Fruit fly (Drosophila melanogaster) whole organism, embryonic: ENCODE measurements around the gene CG17300.
A peak's percentile ranks its signal among the peaks of the same experiment; 100 is the strongest.

ENCODE experiments used
- Asciz ChIP-seq: fragments of 200-800 bp; sonication (Bioruptor generic); optimal IDR thresholded peaks from 2 replicates; lab custom pipeline; 2017; ENCODE audit warnings: missing biosample characterization, mild to moderate bottlenecking, missing genetic modification characterization, missing genetic modification reagents
- B-H1 ChIP-seq: fragments of 200-800 bp; sonication (Bioruptor generic); IDR thresholded peaks from 3 replicates; pipeline ENCODE4 v1.3.6; 2022; ENCODE audit warnings: missing biosample characterization, missing genetic modification characterization
- Bdp1 ChIP-seq: fragments of 200-800 bp; sonication (Bioruptor generic); optimal IDR thresholded peaks from 3 replicates; lab custom pipeline; 2016; ENCODE audit warnings: missing biosample characterization, missing genetic modification characterization
- Blimp-1 ChIP-seq: fragments of 200-800 bp; sonication (Bioruptor generic); optimal IDR thresholded peaks from 3 replicates; lab custom pipeline; 2018; ENCODE audit warnings: missing biosample characterization, missing genetic modification characterization, mild to moderate bottlenecking, moderate library complexity, missing genetic modification reagents
- CG12299 ChIP-seq: fragments of 200-800 bp; sonication (Bioruptor generic); optimal IDR thresholded peaks from 2 replicates; lab custom pipeline; 2018; ENCODE audit warnings: missing biosample characterization, mild to moderate bottlenecking, missing genetic modification characterization
- CG12769 ChIP-seq: fragments of 200-800 bp; sonication (Bioruptor generic); optimal IDR thresholded peaks from 2 replicates; lab custom pipeline; 2019; ENCODE audit warnings: missing biosample characterization, mild to moderate bottlenecking, missing genetic modification characterization, moderate library complexity
- CG13296 ChIP-seq: fragments of 200-800 bp; sonication (Bioruptor generic); optimal IDR thresholded peaks from 3 replicates; lab custom pipeline; 2018; ENCODE audit warnings: missing biosample characterization, mild to moderate bottlenecking, missing genetic modification characterization
- CG14965 ChIP-seq: fragments of 200-800 bp; sonication (Bioruptor generic); optimal IDR thresholded peaks from 2 replicates; lab custom pipeline; 2016; ENCODE audit warnings: missing biosample characterization, missing genetic modification characterization, borderline replicate concordance
- CG1529 ChIP-seq: fragments of 200-800 bp; sonication (Bioruptor generic); optimal IDR thresholded peaks from 3 replicates; lab custom pipeline; 2018; ENCODE audit warnings: missing biosample characterization, missing genetic modification characterization
- CG17186 ChIP-seq: fragments of 200-800 bp; sonication (Bioruptor generic); optimal IDR thresholded peaks from 3 replicates; lab custom pipeline; 2017; ENCODE audit warnings: missing biosample characterization, missing genetic modification reagents, missing genetic modification characterization
- CG18619 ChIP-seq: fragments of 200-800 bp; sonication (Bioruptor generic); optimal IDR thresholded peaks from 3 replicates; lab custom pipeline; 2017; ENCODE audit warnings: missing biosample characterization, mild to moderate bottlenecking, missing genetic modification characterization
- CG2875 ChIP-seq: fragments of 200-800 bp; sonication (Bioruptor generic); optimal IDR thresholded peaks from 2 replicates; lab custom pipeline; 2017; ENCODE audit warnings: missing biosample characterization, mild to moderate bottlenecking, missing genetic modification characterization, missing genetic modification reagents
- CG3838 ChIP-seq: fragments of 200-800 bp; sonication (Bioruptor generic); optimal IDR thresholded peaks from 3 replicates; lab custom pipeline; 2016; ENCODE audit warnings: missing biosample characterization, missing genetic modification characterization
- CG42726 ChIP-seq: fragments of 200-800 bp; sonication (Bioruptor generic); IDR thresholded peaks from 2 replicates; pipeline ENCODE4 v1.3.6; 2022; ENCODE audit warnings: missing biosample characterization, missing genetic modification characterization; ENCODE audit not compliant: partially characterized antibody
- CG4424 ChIP-seq: fragments of 200-800 bp; sonication (Bioruptor generic); optimal IDR thresholded peaks from 3 replicates; lab custom pipeline; 2016; ENCODE audit warnings: missing biosample characterization, missing genetic modification characterization
- CG6272 ChIP-seq: fragments of 200-800 bp; sonication (Bioruptor generic); IDR thresholded peaks from 2 replicates; pipeline ENCODE4 v1.3.6; 2022; ENCODE audit warnings: missing biosample characterization, missing genetic modification characterization
- CG8089 ChIP-seq: fragments of 200-800 bp; sonication (Bioruptor generic); optimal IDR thresholded peaks from 3 replicates; lab custom pipeline; 2016; ENCODE audit warnings: missing biosample characterization, missing genetic modification characterization
- CG8944 ChIP-seq: fragments of 200-800 bp; sonication (Bioruptor generic); optimal IDR thresholded peaks from 3 replicates; lab custom pipeline; 2016; ENCODE audit warnings: missing biosample characterization, missing genetic modification characterization
- Chrac-16 ChIP-seq: fragments of 200-800 bp; sonication (Bioruptor generic); optimal IDR thresholded peaks from 3 replicates; lab custom pipeline; 2016; ENCODE audit warnings: missing biosample characterization, missing genetic modification characterization
- Dfd ChIP-seq, 2 experiments: fragments of >200 bp; optimal IDR thresholded peaks; 2 replicates each; lab custom pipeline; 2017; ENCODE audit warnings: missing biosample characterization in 2 of 2, missing genetic modification characterization in 2 of 2
- E2f1 ChIP-seq: fragments of 200-800 bp; sonication (Bioruptor generic); IDR thresholded peaks from 2 replicates; pipeline ENCODE4 v1.3.6; 2022; ENCODE audit warnings: missing biosample characterization, missing genetic modification characterization
- Hand ChIP-seq: fragments of 200-800 bp; sonication (Bioruptor generic); optimal IDR thresholded peaks from 2 replicates; lab custom pipeline; 2017; ENCODE audit warnings: mild to moderate bottlenecking, missing biosample characterization, missing genetic modification reagents, missing genetic modification characterization
- Hr78 ChIP-seq, 2 experiments: fragments of 200-800 bp in 1 of 2; fragments of >200 bp in 1 of 2; sonication (Bioruptor generic) in 1 of 2; optimal IDR thresholded peaks; 2 replicates each; lab custom pipeline; 2017 to 2019; ENCODE audit warnings: missing biosample characterization in 2 of 2, missing genetic modification characterization in 2 of 2, mild to moderate bottlenecking in 1 of 2, moderate library complexity in 1 of 2
- NC2α ChIP-seq: fragments of 200-800 bp; sonication (Bioruptor generic); optimal IDR thresholded peaks from 2 replicates; lab custom pipeline; 2016; ENCODE audit warnings: missing biosample characterization, missing genetic modification characterization
- Nf-YA ChIP-seq: fragments of 200-800 bp; sonication (Bioruptor generic); IDR thresholded peaks from 2 replicates; pipeline ENCODE4 v1.3.6; 2022; ENCODE audit warnings: missing biosample characterization, missing genetic modification characterization
- Optix ChIP-seq: fragments of 200-800 bp; sonication (Bioruptor generic); IDR thresholded peaks from 3 replicates; pipeline ENCODE4 v1.3.6; 2022; ENCODE audit warnings: missing biosample characterization, missing genetic modification characterization
- PHDP ChIP-seq: fragments of 200-800 bp; sonication (Bioruptor generic); optimal IDR thresholded peaks from 3 replicates; lab custom pipeline; 2018; ENCODE audit warnings: missing biosample characterization, mild to moderate bottlenecking, missing genetic modification characterization, moderate library complexity
- Ravus ChIP-seq: fragments of 200-800 bp; sonication (Bioruptor generic); IDR thresholded peaks from 2 replicates; pipeline ENCODE4 v1.3.6; 2022; ENCODE audit warnings: missing biosample characterization, missing genetic modification characterization
- Sox102F ChIP-seq: fragments of 200-800 bp; sonication (Bioruptor generic); optimal IDR thresholded peaks from 2 replicates; lab custom pipeline; 2018; ENCODE audit warnings: missing biosample characterization, mild to moderate bottlenecking, missing genetic modification characterization, moderate library complexity
- Xrp1 ChIP-seq: fragments of 200-800 bp; sonication (Bioruptor generic); IDR thresholded peaks from 2 replicates; pipeline ENCODE4 v1.3.6; 2022; ENCODE audit warnings: missing biosample characterization, missing genetic modification characterization
- al ChIP-seq: fragments of 200-800 bp; sonication (Bioruptor generic); IDR thresholded peaks from 2 replicates; pipeline ENCODE4 v1.3.6; 2022; ENCODE audit warnings: missing biosample characterization, missing genetic modification characterization
- ash1 ChIP-seq: fragments of 200-800 bp; sonication (Bioruptor generic); optimal IDR thresholded peaks from 2 replicates; lab custom pipeline; 2018; ENCODE audit warnings: missing biosample characterization, mild to moderate bottlenecking, missing genetic modification characterization
- az2 ChIP-seq: fragments of 200-800 bp; sonication (Bioruptor generic); optimal IDR thresholded peaks from 3 replicates; lab custom pipeline; 2016; ENCODE audit warnings: missing biosample characterization, missing genetic modification characterization
- chn ChIP-seq: fragments of 200-800 bp; sonication (Bioruptor generic); optimal IDR thresholded peaks from 2 replicates; lab custom pipeline; 2016; ENCODE audit warnings: missing biosample characterization, missing genetic modification characterization
- crc ChIP-seq: fragments of 200-800 bp; sonication (Bioruptor generic); optimal IDR thresholded peaks from 2 replicates; lab custom pipeline; 2016; ENCODE audit warnings: missing biosample characterization, missing genetic modification characterization
- dimm ChIP-seq: fragments of 200-800 bp; sonication (Bioruptor generic); IDR thresholded peaks from 2 replicates; pipeline ENCODE4 v1.3.6; 2022; ENCODE audit warnings: missing biosample characterization, missing genetic modification characterization
- hkb ChIP-seq, 2 experiments: fragments of 200-800 bp in 1 of 2; fragments of >200 bp in 1 of 2; sonication (Bioruptor generic) in 1 of 2; IDR thresholded peaks in 1 of 2; optimal IDR thresholded peaks in 1 of 2; 2 replicates each; pipeline versions ENCODE4 v1.3.6 to Lab custom; 2017 to 2022; ENCODE audit warnings: missing biosample characterization in 1 of 2, missing genetic modification characterization in 1 of 2
- insv ChIP-seq, 2 experiments: fragments of 200-800 bp; sonication (Bioruptor generic); optimal IDR thresholded peaks; 3 replicates each; lab custom pipeline; 2016 to 2018; ENCODE audit warnings: missing biosample characterization in 2 of 2, missing genetic modification characterization in 2 of 2
- kah ChIP-seq: fragments of 200-800 bp; sonication (Bioruptor generic); optimal IDR thresholded peaks from 2 replicates; lab custom pipeline; 2018; ENCODE audit warnings: missing biosample characterization, mild to moderate bottlenecking, missing genetic modification characterization
- mirr ChIP-seq: fragments of 200-800 bp; sonication (Bioruptor generic); optimal IDR thresholded peaks from 3 replicates; lab custom pipeline; 2018; ENCODE audit warnings: missing biosample characterization, mild to moderate bottlenecking, missing genetic modification characterization
- nmo ChIP-seq: fragments of 200-800 bp; sonication (Bioruptor generic); optimal IDR thresholded peaks from 2 replicates; lab custom pipeline; 2018; ENCODE audit warnings: missing biosample characterization, mild to moderate bottlenecking, missing genetic modification characterization, moderate library complexity
- peb ChIP-seq: fragments of 200-800 bp; sonication (Bioruptor generic); IDR thresholded peaks from 2 replicates; pipeline ENCODE4 v1.3.6; 2022; ENCODE audit warnings: missing biosample characterization, missing genetic modification characterization
- row ChIP-seq: fragments of 200-800 bp; sonication (Bioruptor generic); IDR thresholded peaks from 3 replicates; pipeline ENCODE4 v1.3.6; 2022; ENCODE audit warnings: missing biosample characterization, missing genetic modification characterization
- slbo ChIP-seq: fragments of 200-800 bp; sonication (Bioruptor generic); IDR thresholded peaks from 2 replicates; pipeline ENCODE4 v1.3.6; 2022; ENCODE audit warnings: missing biosample characterization, missing genetic modification characterization
- slou ChIP-seq: fragments of 200-800 bp; sonication (Bioruptor generic); optimal IDR thresholded peaks from 3 replicates; lab custom pipeline; 2016; ENCODE audit warnings: missing biosample characterization, missing genetic modification characterization
- sob ChIP-seq: fragments of 200-800 bp; sonication (Bioruptor generic); IDR thresholded peaks from 2 replicates; pipeline ENCODE4 v1.3.6; 2022; ENCODE audit warnings: missing biosample characterization, missing genetic modification characterization
- sug ChIP-seq: fragments of 200-800 bp; optimal IDR thresholded peaks from 2 replicates; lab custom pipeline; 2019; ENCODE audit warnings: missing biosample characterization, mild to moderate bottlenecking, missing genetic modification characterization, moderate library complexity
- tin ChIP-seq: fragments of 200-800 bp; sonication (Bioruptor generic); optimal IDR thresholded peaks from 3 replicates; lab custom pipeline; 2016; ENCODE audit warnings: missing biosample characterization, missing genetic modification characterization
- usp ChIP-seq: fragments of >200 bp; optimal IDR thresholded peaks from 2 replicates; lab custom pipeline; 2017; ENCODE audit warnings: missing biosample characterization, missing genetic modification characterization
- wdn ChIP-seq: fragments of 200-800 bp; sonication (Bioruptor generic); IDR thresholded peaks from 2 replicates; pipeline ENCODE4 v1.3.6; 2022; ENCODE audit warnings: missing biosample characterization, missing genetic modification characterization
- zf30C ChIP-seq: fragments of 200-800 bp; sonication (Bioruptor generic); optimal IDR thresholded peaks from 3 replicates; lab custom pipeline; 2018; ENCODE audit warnings: missing biosample characterization, mild to moderate bottlenecking, missing genetic modification characterization

Gene CG17300

DNA sequence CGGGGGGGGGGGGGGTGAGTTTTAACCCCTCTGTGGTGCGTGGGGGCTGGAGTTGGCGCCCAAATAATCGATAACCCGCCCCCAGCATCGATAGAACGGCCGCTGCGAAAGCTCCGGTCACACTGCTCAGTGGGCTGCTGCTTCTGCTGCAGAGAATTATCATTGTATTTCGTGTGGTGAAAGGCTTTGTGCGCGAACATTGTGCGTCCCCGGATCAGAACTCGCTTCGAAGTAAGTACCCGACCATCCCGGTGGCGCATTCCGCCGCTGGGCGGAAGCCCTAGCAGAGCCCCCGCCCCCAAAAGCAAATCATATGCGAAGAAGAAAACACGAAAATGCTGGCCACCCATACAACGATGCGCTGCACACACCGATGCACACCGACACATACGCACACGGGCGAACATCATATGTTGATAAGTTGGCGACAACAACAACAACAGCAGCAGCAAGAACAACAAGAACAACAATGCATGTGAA, 42.7 kb downstream of the CG17300 start, which contains the start of gene Syx13 (continued):
- TF ChIP-seq E2f1 (GFP tag; lab: Robert Waterston, UW): peak; percentile 93
- TF ChIP-seq CG42726 (GFP tag; lab: Robert Waterston, UW): peak; percentile 77
- no peak for TF ChIP-seq ash1
- TF ChIP-seq sob (GFP tag; lab: Robert Waterston, UW): 0 out of 2 replicates have a peak, but pooled peaks have one; percentile 51
- no peak for TF ChIP-seq B-H1
- TF ChIP-seq dimm: no peak
- TF ChIP-seq tin: no peak
- TF ChIP-seq CG8089 (GFP tag; lab: Kevin White, UChicago): no peak
- peak; percentile 24 for TF ChIP-seq mirr
- TF ChIP-seq CG14965: no peak
- no peak for TF ChIP-seq az2 (GFP tag; lab: Kevin White, UChicago)
- TF ChIP-seq Sox102F (GFP tag; lab: Kevin White, UChicago): no peak
- TF ChIP-seq usp (GFP tag; lab: Kevin White, UChicago): no peak
- no peak for TF ChIP-seq CG4424 (GFP tag; lab: Kevin White, UChicago)
- TF ChIP-seq PHDP (tag; lab: Kevin White, UChicago): peak; percentile 1
- TF ChIP-seq chn (GFP tag; lab: Kevin White, UChicago): peak; percentile 53
- TF ChIP-seq Blimp-1 (GFP tag; lab: Kevin White, UChicago): no peak
- no peak for TF ChIP-seq CG1529 (GFP tag; lab: Kevin White, UChicago)
- TF ChIP-seq peb (GFP tag; lab: Robert Waterston, UW): no peak
- TF ChIP-seq CG13296 (GFP tag; lab: Kevin White, UChicago): no peak
- no peak for TF ChIP-seq Chrac-16 (GFP tag; lab: Kevin White, UChicago)
- no peak for TF ChIP-seq hkb (optimal IDR thresholded peaks at IDR 0.05; lab: Kevin White, UChicago)
- no peak for TF ChIP-seq hkb (GFP tag; IDR thresholded peaks at IDR 0.05; lab: Robert Waterston, UW)
- TF ChIP-seq slbo: 0 out of 2 replicates have a peak, but pooled peaks have one; percentile 23
- no peak for TF ChIP-seq Xrp1 (GFP tag; lab: Robert Waterston, UW)
- no peak for TF ChIP-seq CG2875 (GFP tag; lab: Kevin White, UChicago)
- TF ChIP-seq slou (GFP tag; lab: Kevin White, UChicago): no peak
- peak; percentile 6 for TF ChIP-seq CG12769 (tag; lab: Kevin White, UChicago)
- peak; percentile 97 for TF ChIP-seq sug
- TF ChIP-seq NC2α (GFP tag; lab: Kevin White, UChicago): no peak
- no peak for TF ChIP-seq Dfd (GFP tag; optimal IDR thresholded peaks at IDR 0.05; lab: Kevin White, UChicago)
- no peak for TF ChIP-seq Asciz
- TF ChIP-seq CG3838 (GFP tag; lab: Kevin White, UChicago): no peak
- no peak for TF ChIP-seq wdn
- TF ChIP-seq CG12299 (tag; lab: Kevin White, UChicago): peak; percentile 10
- no peak for TF ChIP-seq Bdp1 (GFP tag; lab: Kevin White, UChicago)
- no peak for TF ChIP-seq crc
- no peak for TF ChIP-seq CG18619
- TF ChIP-seq Hr78 (GFP tag; optimal IDR thresholded peaks at IDR 0.05; lab: Kevin White, UChicago): peak in 1 of 2 experiments; percentile 1
- TF ChIP-seq Ravus: no peak
- no peak for TF ChIP-seq kah (GFP tag; lab: Kevin White, UChicago)
- peak; percentile 65 for TF ChIP-seq CG17186 (GFP tag; lab: Kevin White, UChicago)
- TF ChIP-seq Optix (GFP tag; lab: Robert Waterston, UW): no peak
- no peak for TF ChIP-seq zf30C
- no peak for TF ChIP-seq al (GFP tag; lab: Robert Waterston, UW)
- no peak for TF ChIP-seq Hand
- TF ChIP-seq insv (GFP tag; optimal IDR thresholded peaks at IDR 0.05; lab: Kevin White, UChicago): no peak
- 0 out of 2 replicates have a peak, but pooled peaks have one; percentile 18 for TF ChIP-seq CG6272
- no peak for TF ChIP-seq Nf-YA (GFP tag; lab: Robert Waterston, UW)
- TF ChIP-seq nmo (GFP tag; lab: Kevin White, UChicago): peak; percentile 35
- TF ChIP-seq CG8944 (GFP tag; lab: Kevin White, UChicago): no peak
- peak; percentile 43; the same call in 2 of the 3 replicates for TF ChIP-seq row (GFP tag; lab: Robert Waterston, UW)
